Worm (Caenorhabditis elegans) whole organism, L3 larva: ENCODE results near the gene F35A5.5.

Source experiments
- R02D3.7 ChIP-seq: fragments of 150-350 bp; optimal IDR thresholded peaks from 2 replicates; lab custom pipeline; 2014; ENCODE audit warnings: missing biosample characterization, missing genetic modification characterization
- ama-1 ChIP-seq: fragments of 150-350 bp; optimal IDR thresholded peaks from 2 replicates; lab custom pipeline; 2018
- ceh-16 ChIP-seq: sonication (generic microtip); optimal IDR thresholded peaks from 2 replicates; lab custom pipeline; 2017; ENCODE audit warnings: missing biosample characterization, missing genetic modification characterization
- ceh-82 ChIP-seq: fragments of 150-350 bp; optimal IDR thresholded peaks from 2 replicates; lab custom pipeline; 2014; ENCODE audit warnings: missing biosample characterization, missing genetic modification characterization
- egl-27 ChIP-seq: sonication (generic microtip); optimal IDR thresholded peaks from 4 replicates; lab custom pipeline; 2017; ENCODE audit warnings: missing biosample characterization, missing genetic modification reagents, missing genetic modification characterization
- egl-5 ChIP-seq: fragments of 150-350 bp; optimal IDR thresholded peaks from 2 replicates; lab custom pipeline; 2017; ENCODE audit warnings: missing biosample characterization, missing genetic modification reagents, missing genetic modification characterization, inconsistent platforms
- elt-1 ChIP-seq: fragments of 150-350 bp; optimal IDR thresholded peaks from 2 replicates; lab custom pipeline; 2014; ENCODE audit warnings: missing biosample characterization, missing genetic modification characterization
- elt-2 ChIP-seq: sonication (generic microtip); optimal IDR thresholded peaks from 2 replicates; lab custom pipeline; 2016; ENCODE audit warnings: missing genetic modification reagents, mild to moderate bottlenecking, missing genetic modification characterization, missing compliant biosample characterization
- elt-3 ChIP-seq, 3 experiments: fragments of 150-350 bp in 1 of 3; sonication (generic microtip) in 2 of 3; optimal IDR thresholded peaks; 2 replicates in 2 of 3; 4 replicates in 1 of 3; lab custom pipeline; 2014 to 2017; ENCODE audit warnings: missing biosample characterization in 3 of 3, missing genetic modification characterization in 3 of 3
- eor-1 ChIP-seq, 2 experiments: fragments of 150-350 bp; optimal IDR thresholded peaks; 2 replicates each; lab custom pipeline; 2014 to 2018; ENCODE audit warnings: missing biosample characterization in 2 of 2, missing genetic modification characterization in 2 of 2
- fkh-10 ChIP-seq: sonication (generic microtip); optimal IDR thresholded peaks from 2 replicates; lab custom pipeline; 2017; ENCODE audit warnings: missing biosample characterization, missing genetic modification reagents, missing genetic modification characterization
- fkh-2 ChIP-seq: fragments of 150-350 bp; optimal IDR thresholded peaks from 2 replicates; lab custom pipeline; 2014; ENCODE audit warnings: missing biosample characterization, missing genetic modification reagents, missing genetic modification characterization
- fos-1 ChIP-seq: fragments of 150-350 bp; optimal IDR thresholded peaks from 2 replicates; lab custom pipeline; 2014; ENCODE audit warnings: missing biosample characterization, missing genetic modification characterization
- hmg-11 ChIP-seq: sonication (generic microtip); optimal IDR thresholded peaks from 2 replicates; lab custom pipeline; 2016; ENCODE audit warnings: missing genetic modification characterization, missing compliant biosample characterization
- jun-1 ChIP-seq: fragments of 150-350 bp; optimal IDR thresholded peaks from 2 replicates; lab custom pipeline; 2014; ENCODE audit warnings: missing biosample characterization, missing genetic modification reagents, missing genetic modification characterization
- lin-39 ChIP-seq: fragments of 150-350 bp; optimal IDR thresholded peaks from 2 replicates; lab custom pipeline; 2018; ENCODE audit warnings: missing biosample characterization, missing genetic modification reagents, missing genetic modification characterization
- lsy-12 ChIP-seq: sonication (generic microtip); optimal IDR thresholded peaks from 2 replicates; lab custom pipeline; 2016; ENCODE audit warnings: mild to moderate bottlenecking, missing genetic modification characterization, missing compliant biosample characterization
- mdl-1 ChIP-seq: fragments of 150-350 bp; optimal IDR thresholded peaks from 2 replicates; lab custom pipeline; 2014; ENCODE audit warnings: missing biosample characterization, missing genetic modification characterization
- mml-1 ChIP-seq: fragments of 150-350 bp; sonication (generic microtip); optimal IDR thresholded peaks from 3 replicates; lab custom pipeline; 2014; ENCODE audit warnings: missing biosample characterization, missing genetic modification characterization
- nfya-1 ChIP-seq: sonication (generic microtip); optimal IDR thresholded peaks from 2 replicates; lab custom pipeline; 2017; ENCODE audit warnings: missing genetic modification characterization, mild to moderate bottlenecking, missing compliant biosample characterization, antibody characterized with exemption, moderate library complexity; ENCODE audit not compliant: insufficient read depth
- nhr-12 ChIP-seq: fragments of 150-350 bp; optimal IDR thresholded peaks from 2 replicates; lab custom pipeline; 2014; ENCODE audit warnings: missing biosample characterization, missing genetic modification characterization
- nhr-23 ChIP-seq: fragments of 150-350 bp; optimal IDR thresholded peaks from 2 replicates; lab custom pipeline; 2014; ENCODE audit warnings: missing biosample characterization, missing genetic modification reagents, missing genetic modification characterization
- nhr-28 ChIP-seq: fragments of 150-350 bp; optimal IDR thresholded peaks from 2 replicates; lab custom pipeline; 2014; ENCODE audit warnings: missing biosample characterization, missing genetic modification characterization
- nhr-43 ChIP-seq: sonication (generic microtip); optimal IDR thresholded peaks from 2 replicates; lab custom pipeline; 2016; ENCODE audit warnings: mild to moderate bottlenecking, missing genetic modification characterization, missing compliant biosample characterization; ENCODE audit not compliant: poor library complexity, severe bottlenecking
- nhr-67 ChIP-seq: fragments of 150-350 bp; optimal IDR thresholded peaks from 2 replicates; lab custom pipeline; 2014; ENCODE audit warnings: missing biosample characterization, missing genetic modification characterization
- nhr-77 ChIP-seq: fragments of 150-350 bp; optimal IDR thresholded peaks from 2 replicates; lab custom pipeline; 2014; ENCODE audit warnings: missing biosample characterization, missing genetic modification characterization
- pha-4 ChIP-seq: fragments of 150-350 bp; optimal IDR thresholded peaks from 2 replicates; lab custom pipeline; 2014; ENCODE audit warnings: missing biosample characterization, missing genetic modification reagents, missing genetic modification characterization
- pqm-1 ChIP-seq: fragments of 150-350 bp; optimal IDR thresholded peaks from 2 replicates; lab custom pipeline; 2017; ENCODE audit warnings: missing biosample characterization, missing genetic modification characterization, inconsistent platforms
- skn-1 ChIP-seq: fragments of 150-350 bp; optimal IDR thresholded peaks from 2 replicates; lab custom pipeline; 2014; ENCODE audit warnings: missing biosample characterization, missing genetic modification characterization
- snpc-4 ChIP-seq: fragments of 150-350 bp; optimal IDR thresholded peaks from 2 replicates; lab custom pipeline; 2014; ENCODE audit warnings: missing biosample characterization, missing genetic modification characterization
- unc-39 ChIP-seq: sonication (generic microtip); optimal IDR thresholded peaks from 4 replicates; lab custom pipeline; 2017; ENCODE audit warnings: missing biosample characterization, missing genetic modification characterization
- unc-62 ChIP-seq: fragments of 150-350 bp; sonication (generic microtip); optimal IDR thresholded peaks from 4 replicates; lab custom pipeline; 2014; ENCODE audit warnings: missing biosample characterization, missing genetic modification reagents, missing genetic modification characterization
- zag-1 ChIP-seq: fragments of 150-350 bp; optimal IDR thresholded peaks from 2 replicates; lab custom pipeline; 2014; ENCODE audit warnings: missing biosample characterization, missing genetic modification characterization

The F35A5.5 gene

ce11 chrX:3830872-3831271, 35.3 kb upstream of the F35A5.5 start:
- peak; percentile 45 for TF ChIP-seq pha-4 (tag; lab: Kevin White, UChicago)
- no peak for TF ChIP-seq ama-1
- TF ChIP-seq nhr-28 (tag; lab: Kevin White, UChicago): no peak
- TF ChIP-seq elt-1 (tag; lab: Kevin White, UChicago): no peak
- TF ChIP-seq elt-2 (tag; lab: Kevin White, UChicago): peak; percentile 14

ce11 chrX:3829605-3830004, 34.1 kb upstream of the F35A5.5 start:
- TF ChIP-seq skn-1 (tag; lab: Kevin White, UChicago): peak; percentile 39
- TF ChIP-seq jun-1 (tag; lab: Kevin White, UChicago): peak; percentile 81
- TF ChIP-seq elt-2 (tag; lab: Kevin White, UChicago): peak; percentile 98
- TF ChIP-seq snpc-4 (tag; lab: Kevin White, UChicago): no peak
- peak; percentile 37 for TF ChIP-seq egl-27 (tag; lab: Kevin White, UChicago)
- TF ChIP-seq pha-4 (tag; lab: Kevin White, UChicago): peak; percentile 83
- peak; percentile 98 for TF ChIP-seq pqm-1
- no peak for TF ChIP-seq ceh-82
- TF ChIP-seq, all 47 proteins: peak for 6

DNA sequence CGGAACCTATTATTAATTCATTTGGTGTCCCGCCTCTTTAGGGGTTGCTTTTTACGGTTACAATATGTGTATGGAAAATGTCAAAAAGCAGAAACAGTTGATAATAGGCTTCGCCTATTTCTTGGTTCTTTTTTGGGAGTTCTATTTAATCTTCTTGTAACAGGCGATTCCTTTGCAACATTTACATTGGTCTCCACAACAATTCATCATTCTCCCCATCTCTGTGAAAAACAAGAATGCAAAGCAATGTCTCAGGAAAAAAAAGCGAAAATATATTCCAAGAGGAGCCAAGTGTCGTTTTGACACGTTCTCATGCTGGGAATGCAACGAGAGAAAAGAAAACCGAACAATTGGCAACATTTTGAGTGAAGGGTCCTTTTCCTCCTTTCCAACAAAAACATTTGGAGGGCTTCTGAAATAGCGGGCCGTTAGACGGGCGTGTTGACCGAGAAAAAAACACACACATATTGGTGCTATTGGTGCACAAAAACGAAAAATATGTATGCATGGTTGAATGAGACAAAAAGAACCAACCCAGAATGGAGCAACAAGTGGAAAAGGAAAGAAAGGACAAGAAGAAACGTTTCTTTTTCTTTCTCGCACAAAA, 33.2 kb upstream of the F35A5.5 start:
- TF ChIP-seq ama-1 (no peak), lin-39 (peak; percentile 33), jun-1 (tag; lab: Kevin White, UChicago) (no peak)

- TF ChIP-seq egl-27 (tag; lab: Kevin White, UChicago): no peak
- TF ChIP-seq lsy-12: no peak
- no peak for TF ChIP-seq nhr-77 (tag; lab: Kevin White, UChicago)
- peak; percentile 23 for TF ChIP-seq hmg-11 (tag; lab: Kevin White, UChicago)
- no peak for TF ChIP-seq nhr-28 (tag; lab: Kevin White, UChicago)
- TF ChIP-seq elt-3 (tag; optimal IDR thresholded peaks at IDR 0.05; lab: Kevin White, UChicago): no peak
- TF ChIP-seq nhr-43 (tag; lab: Kevin White, UChicago): no peak
- TF ChIP-seq nhr-67 (tag; lab: Kevin White, UChicago): no peak
- TF ChIP-seq fkh-2 (tag; lab: Kevin White, UChicago): no peak
- TF ChIP-seq R02D3.7 (tag; lab: Kevin White, UChicago): no peak
- no peak for TF ChIP-seq elt-1 (tag; lab: Kevin White, UChicago)
- TF ChIP-seq unc-62 (GFP tag; lab: Kevin White, UChicago): no peak
- TF ChIP-seq fkh-10 (GFP tag; lab: Kevin White, UChicago): peak; percentile 59
- no peak for TF ChIP-seq nfya-1 (tag; lab: Kevin White, UChicago)
- TF ChIP-seq unc-39 (tag; lab: Kevin White, UChicago): no peak
- TF ChIP-seq pha-4 (tag; lab: Kevin White, UChicago): no peak
- no peak for TF ChIP-seq fos-1 (tag; lab: Kevin White, UChicago)
Measured at ce11 chrX:3827311-3827710, 31.8 kb upstream of the F35A5.5 start.

DNA sequence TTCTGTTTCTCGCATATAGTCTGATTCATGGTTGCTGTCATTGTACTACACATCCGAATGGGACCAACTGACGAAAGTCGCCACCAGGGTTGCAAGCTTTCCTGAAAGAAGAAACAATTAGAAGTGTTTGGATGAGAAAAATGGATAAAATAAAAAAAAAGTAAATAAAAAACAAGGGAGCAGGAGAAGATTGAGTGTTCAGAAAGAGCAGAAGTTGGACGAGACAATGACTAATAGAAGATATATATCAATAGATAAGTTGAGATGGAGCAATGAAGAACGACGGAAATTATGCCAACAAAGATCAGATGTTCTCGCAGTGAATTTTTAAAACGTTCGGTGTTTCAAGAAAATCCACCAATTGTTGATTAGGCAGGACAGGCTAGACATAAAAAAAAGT, 31.3 kb upstream of the F35A5.5 start, which contains the start of gene fkh-9:
Gene fkh-9, minus strand, starts transcription at position 101 of the 400 bp plus-strand sequence.
- TF ChIP-seq ceh-82 (no peak), nhr-23 (tag; lab: Kevin White, UChicago) (no peak), nhr-28 (tag; lab: Kevin White, UChicago) (no peak), nhr-12 (no peak), snpc-4 (tag; lab: Kevin White, UChicago) (no peak), mml-1 (tag; lab: Kevin White, UChicago) (no peak), eor-1 (tag; optimal IDR thresholded peaks at IDR 0.05; lab: Kevin White, UChicago) (no peak), nhr-67 (tag; lab: Kevin White, UChicago) (no peak), ama-1 (no peak), ceh-16 (tag; lab: Kevin White, UChicago) (no peak), zag-1 (no peak), mdl-1 (tag; lab: Kevin White, UChicago) (no peak), egl-5 (tag; lab: Kevin White, UChicago) (no peak), pqm-1 (no peak)
